In the genomic region with DNA sequence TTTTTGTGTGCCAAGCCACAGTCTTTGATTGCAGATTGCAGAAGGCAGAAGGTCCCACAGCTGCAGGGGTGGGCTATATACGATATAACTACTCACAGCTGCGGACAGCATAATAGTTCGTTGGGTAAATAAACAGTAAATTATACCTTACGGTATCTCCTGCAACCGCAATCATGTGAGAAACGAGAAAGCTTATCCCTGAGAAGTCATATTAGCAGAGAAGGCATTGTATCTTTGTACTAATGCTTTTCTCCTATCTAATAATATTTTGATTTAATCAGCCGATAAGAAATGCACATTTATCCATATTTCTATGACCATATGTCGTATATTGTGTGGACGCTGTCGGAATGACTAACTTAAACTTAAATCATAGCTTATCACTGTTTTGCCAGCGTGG, we compare ENCODE assay signal across 3 fruit fly cellular contexts.
TF ChIP-seq lines count a peak whose summit lies in the region.

No protein-coding gene starts in this region.

- no peak for TF ChIP-seq CTCF in whole organism, embryonic (GFP tag; optimal IDR thresholded peaks at IDR 0.05; lab: Kevin White, UChicago)

TF ChIP-seq in whole organism, embryonic, 481 proteins besides CTCF, POLR2A, EP300 and RAD21:
- TF ChIP-seq gsb-n (tag; optimal IDR thresholded peaks at IDR 0.05; lab: Kevin White, UChicago) = no peak
- no peak for TF ChIP-seq fu2 (GFP tag; optimal IDR thresholded peaks at IDR 0.05; lab: Kevin White, UChicago)
- TF ChIP-seq CG1603 (tag; optimal IDR thresholded peaks at IDR 0.05; lab: Kevin White, UChicago) = no peak
- TF ChIP-seq bsh (GFP tag; optimal IDR thresholded peaks at IDR 0.05; lab: Kevin White, UChicago) = no peak
- 0 out of 2 replicates have a peak, but pooled peaks have one; percentile 9 for TF ChIP-seq Drgx (GFP tag; IDR thresholded peaks at IDR 0.05; lab: Robert Waterston, UW)
- TF ChIP-seq Gug (GFP tag; IDR thresholded peaks at IDR 0.05; lab: Robert Waterston, UW) = no peak
- no peak for TF ChIP-seq GATAe (GFP tag; conservative IDR thresholded peaks at IDR 0.05; lab: Robert Waterston, UW)
- TF ChIP-seq hb (GFP tag; IDR thresholded peaks at IDR 0.05; lab: Robert Waterston, UW; ENCODE audit: partially characterized antibody) = 0 out of 3 replicates have a peak, but pooled peaks have one; percentile 55
- TF ChIP-seq bcd (GFP tag; optimal IDR thresholded peaks at IDR 0.05; lab: Kevin White, UChicago) = no peak
- TF ChIP-seq sens (GFP tag; lab: Kevin White, UChicago) = peak; percentile 56
- no peak for TF ChIP-seq nau (GFP tag; optimal IDR thresholded peaks at IDR 0.05; lab: Kevin White, UChicago)
- no peak for TF ChIP-seq Oli (tag; optimal IDR thresholded peaks at IDR 0.05; lab: Kevin White, UChicago)
- TF ChIP-seq Chrac-16 (GFP tag; optimal IDR thresholded peaks at IDR 0.05; lab: Kevin White, UChicago) = no peak
- no peak for TF ChIP-seq CG6689 (GFP tag; IDR thresholded peaks at IDR 0.05; lab: Robert Waterston, UW)
- TF ChIP-seq Lim3 (GFP tag; IDR thresholded peaks at IDR 0.05; lab: Robert Waterston, UW) = no peak
- no peak for TF ChIP-seq Sox102F (GFP tag; optimal IDR thresholded peaks at IDR 0.05; lab: Kevin White, UChicago)
- TF ChIP-seq Six4 (GFP tag; optimal IDR thresholded peaks at IDR 0.05; lab: Kevin White, UChicago) = no peak
- TF ChIP-seq org-1 (GFP tag; optimal IDR thresholded peaks at IDR 0.05; lab: Kevin White, UChicago) = no peak
- TF ChIP-seq Med (GFP tag; lab: Kevin White, UChicago) = peak; percentile 42
- TF ChIP-seq Neu2 (GFP tag; optimal IDR thresholded peaks at IDR 0.05; lab: Kevin White, UChicago; ENCODE audit: borderline replicate concordance) = no peak
- no peak for TF ChIP-seq Bgb (GFP tag; IDR thresholded peaks at IDR 0.05; lab: Robert Waterston, UW; ENCODE audit: partially characterized antibody)
- TF ChIP-seq CG10565 (GFP tag; optimal IDR thresholded peaks at IDR 0.05; lab: Kevin White, UChicago) = no peak
- no peak for TF ChIP-seq abd-A (tag; optimal IDR thresholded peaks at IDR 0.05; lab: Kevin White, UChicago)

TF ChIP-seq in whole organism, prepupa, 60 proteins besides CTCF, POLR2A, EP300 and RAD21 (continues in another document):
- TF ChIP-seq Ets21C (GFP tag; optimal IDR thresholded peaks at IDR 0.05; lab: Kevin White, UChicago) (no peak), net (GFP tag; optimal IDR thresholded peaks at IDR 0.05; lab: Kevin White, UChicago) (peak; percentile 1), CG6854 (GFP tag; optimal IDR thresholded peaks at IDR 0.05; lab: Kevin White, UChicago) (no peak), Eip93F (GFP tag; optimal IDR thresholded peaks at IDR 0.05; lab: Kevin White, UChicago) (no peak), Sox102F (GFP tag; optimal IDR thresholded peaks at IDR 0.05; lab: Kevin White, UChicago) (no peak), Ets96B (tag; optimal IDR thresholded peaks at IDR 0.05; lab: Kevin White, UChicago) (peak; percentile 52), Hr39 (GFP tag; optimal IDR thresholded peaks at IDR 0.05; lab: Kevin White, UChicago) (no peak), lz (GFP tag; optimal IDR thresholded peaks at IDR 0.05; lab: Kevin White, UChicago) (no peak), topi (GFP tag; optimal IDR thresholded peaks at IDR 0.05; lab: Kevin White, UChicago) (no peak), CG8319 (GFP tag; optimal IDR thresholded peaks at IDR 0.05; lab: Kevin White, UChicago) (no peak), Hr4 (GFP tag; optimal IDR thresholded peaks at IDR 0.05; lab: Kevin White, UChicago) (peak; percentile 63), CG1621 (tag; optimal IDR thresholded peaks at IDR 0.05; lab: Kevin White, UChicago) (peak; percentile 27), OdsH (GFP tag; optimal IDR thresholded peaks at IDR 0.05; lab: Kevin White, UChicago) (peak; percentile 17), Smox (GFP tag; optimal IDR thresholded peaks at IDR 0.05; lab: Kevin White, UChicago) (no peak), CG10669 (GFP tag; optimal IDR thresholded peaks at IDR 0.05; lab: Kevin White, UChicago) (peak; percentile 48), CG34406 (GFP tag; optimal IDR thresholded peaks at IDR 0.05; lab: Kevin White, UChicago) (no peak), vri (GFP tag; optimal IDR thresholded peaks at IDR 0.05; lab: Kevin White, UChicago) (no peak), dsx (GFP tag; optimal IDR thresholded peaks at IDR 0.05; lab: Kevin White, UChicago; ENCODE audit: poor library complexity, severe bottlenecking) (no peak), CG8119 (GFP tag; IDR thresholded peaks at IDR 0.05; lab: Robert Waterston, UW) (0 out of 3 replicates have a peak, but pooled peaks have one; percentile 16), salr (GFP tag; optimal IDR thresholded peaks at IDR 0.05; lab: Kevin White, UChicago) (peak in 1 of 2 experiments; percentile 31), CG3919 (GFP tag; optimal IDR thresholded peaks at IDR 0.05; lab: Kevin White, UChicago) (peak; percentile 34), CG11294 (GFP tag; IDR thresholded peaks at IDR 0.05; lab: Robert Waterston, UW) (no peak), cyc (GFP tag; optimal IDR thresholded peaks at IDR 0.05; lab: Kevin White, UChicago) (no peak), CG7368 (GFP tag; optimal IDR thresholded peaks at IDR 0.05; lab: Kevin White, UChicago) (peak; percentile 10), Blimp-1 (GFP tag; optimal IDR thresholded peaks at IDR 0.05; lab: Kevin White, UChicago) (no peak), CG6163 (GFP tag; IDR thresholded peaks at IDR 0.05; lab: Robert Waterston, UW) (no peak), CG11902 (GFP tag; optimal IDR thresholded peaks at IDR 0.05; lab: Kevin White, UChicago) (no peak), acj6 (GFP tag; optimal IDR thresholded peaks at IDR 0.05; lab: Kevin White, UChicago) (peak; percentile 7), Met (GFP tag; optimal IDR thresholded peaks at IDR 0.05; lab: Kevin White, UChicago) (no peak), eg (GFP tag; IDR thresholded peaks at IDR 0.05; lab: Robert Waterston, UW) (peak; percentile 59; the same call in 1 of the 3 replicates), Lpt (GFP tag; optimal IDR thresholded peaks at IDR 0.05; lab: Kevin White, UChicago) (no peak), Eip75B (GFP tag; optimal IDR thresholded peaks at IDR 0.05; lab: Kevin White, UChicago) (peak; percentile 24), svp (GFP tag; lab: Kevin White, UChicago) (no peak), esn (GFP tag; optimal IDR thresholded peaks at IDR 0.05; lab: Kevin White, UChicago) (no peak)

TF ChIP-seq in whole organism, pupa, 21 proteins besides CTCF, POLR2A, EP300 and RAD21:
- TF ChIP-seq gl (tag; optimal IDR thresholded peaks at IDR 0.05; lab: Kevin White, UChicago) (no peak), CG8301 (tag; optimal IDR thresholded peaks at IDR 0.05; lab: Kevin White, UChicago) (peak; percentile 62), CG4496 (GFP tag; IDR thresholded peaks at IDR 0.05; lab: Robert Waterston, UW) (no peak; the same call in 2 of the 3 replicates), CG8159 (tag; optimal IDR thresholded peaks at IDR 0.05; lab: Kevin White, UChicago) (peak; percentile 74), CG15710 (tag; optimal IDR thresholded peaks at IDR 0.05; lab: Kevin White, UChicago) (peak; percentile 54), Pif1A (GFP tag; optimal IDR thresholded peaks at IDR 0.05; lab: Kevin White, UChicago) (peak; percentile 42), CG10348 (GFP tag; IDR thresholded peaks at IDR 0.05; lab: Robert Waterston, UW) (no peak), CG9948 (tag; optimal IDR thresholded peaks at IDR 0.05; lab: Kevin White, UChicago) (peak; percentile 62), CG17806 (tag; optimal IDR thresholded peaks at IDR 0.05; lab: Kevin White, UChicago) (peak; percentile 65), EcR (GFP tag; optimal IDR thresholded peaks at IDR 0.05; lab: Kevin White, UChicago) (no peak), Ets98B (GFP tag; IDR thresholded peaks at IDR 0.05; lab: Robert Waterston, UW) (no peak), CG12605 (GFP tag; IDR thresholded peaks at IDR 0.05; lab: Robert Waterston, UW) (no peak), rn (GFP tag; IDR thresholded peaks at IDR 0.05; lab: Robert Waterston, UW) (no peak), CG32121 (GFP tag; IDR thresholded peaks at IDR 0.05; lab: Robert Waterston, UW) (no peak), D1 (tag; optimal IDR thresholded peaks at IDR 0.05; lab: Kevin White, UChicago) (no peak), Pif1B (GFP tag; optimal IDR thresholded peaks at IDR 0.05; lab: Kevin White, UChicago) (no peak), CG13204 (GFP tag; optimal IDR thresholded peaks at IDR 0.05; lab: Kevin White, UChicago) (no peak), Snoo (tag; optimal IDR thresholded peaks at IDR 0.05; lab: Kevin White, UChicago) (no peak), CG34367 (tag; optimal IDR thresholded peaks at IDR 0.05; lab: Kevin White, UChicago) (peak; percentile 34), CG14655 (GFP tag; optimal IDR thresholded peaks at IDR 0.05; lab: Kevin White, UChicago) (peak; percentile 75), fd96Ca (GFP tag; IDR thresholded peaks at IDR 0.05; lab: Robert Waterston, UW) (peak; percentile 61; the same call in 2 of the 3 replicates)
